Worm (Caenorhabditis elegans) whole organism, L2 larva: ENCODE results near the gene sqv-8.

ENCODE experiments used
- C34F6.9 ChIP-seq: fragments of 150-350 bp; optimal IDR thresholded peaks from 2 replicates; lab custom pipeline; 2014; ENCODE audit warnings: missing biosample characterization, missing genetic modification characterization
- F13H6.1 ChIP-seq: sonication (generic microtip); optimal IDR thresholded peaks from 2 replicates; lab custom pipeline; 2016; ENCODE audit warnings: missing genetic modification characterization, missing compliant biosample characterization
- R02D3.7 ChIP-seq: fragments of 150-350 bp; optimal IDR thresholded peaks from 2 replicates; lab custom pipeline; 2014; ENCODE audit warnings: missing biosample characterization, missing genetic modification characterization
- Y55F3AM.14 ChIP-seq: fragments of 200-800 bp; sonication (Bioruptor generic); optimal IDR thresholded peaks from 2 replicates; lab custom pipeline; 2018; ENCODE audit warnings: mild to moderate bottlenecking, missing genetic modification characterization, missing compliant biosample characterization
- ZK546.5 ChIP-seq: sonication (generic microtip); optimal IDR thresholded peaks from 2 replicates; lab custom pipeline; 2017; ENCODE audit warnings: missing biosample characterization, missing genetic modification characterization
- alr-1 ChIP-seq: fragments of 150-350 bp; optimal IDR thresholded peaks from 2 replicates; lab custom pipeline; 2014; ENCODE audit warnings: missing biosample characterization, missing genetic modification characterization
- aly-2 ChIP-seq: fragments of 150-350 bp; optimal IDR thresholded peaks from 2 replicates; lab custom pipeline; 2014; ENCODE audit warnings: missing biosample characterization, missing genetic modification characterization
- ama-1 ChIP-seq: fragments of 150-350 bp; optimal IDR thresholded peaks from 2 replicates; lab custom pipeline; 2018; ENCODE audit warnings: inconsistent platforms
- blmp-1 ChIP-seq: sonication (generic microtip); optimal IDR thresholded peaks from 2 replicates; lab custom pipeline; 2017; ENCODE audit warnings: missing genetic modification characterization, mild to moderate bottlenecking, missing compliant biosample characterization, antibody characterized with exemption, moderate library complexity; ENCODE audit not compliant: insufficient read depth
- ceh-16 ChIP-seq: fragments of 150-350 bp; optimal IDR thresholded peaks from 2 replicates; lab custom pipeline; 2014; ENCODE audit warnings: missing biosample characterization, missing genetic modification characterization
- ceh-82 ChIP-seq: fragments of 150-350 bp; optimal IDR thresholded peaks from 2 replicates; lab custom pipeline; 2014; ENCODE audit warnings: missing biosample characterization, missing genetic modification characterization
- crh-2 ChIP-seq: sonication (generic microtip); optimal IDR thresholded peaks from 2 replicates; lab custom pipeline; 2017; ENCODE audit warnings: missing biosample characterization, missing genetic modification characterization
- dmd-4 ChIP-seq: sonication (generic microtip); optimal IDR thresholded peaks from 2 replicates; lab custom pipeline; 2017; ENCODE audit warnings: missing biosample characterization, missing genetic modification characterization
- egl-27 ChIP-seq: sonication (generic microtip); optimal IDR thresholded peaks from 3 replicates; lab custom pipeline; 2017; ENCODE audit warnings: missing biosample characterization, missing genetic modification reagents, missing genetic modification characterization
- elt-1 ChIP-seq: fragments of 150-350 bp; optimal IDR thresholded peaks from 2 replicates; lab custom pipeline; 2014; ENCODE audit warnings: missing biosample characterization, missing genetic modification characterization
- elt-3 ChIP-seq: sonication (generic microtip); optimal IDR thresholded peaks from 2 replicates; lab custom pipeline; 2017; ENCODE audit warnings: missing biosample characterization, missing genetic modification characterization
- fos-1 ChIP-seq: fragments of 150-350 bp; optimal IDR thresholded peaks from 2 replicates; lab custom pipeline; 2014; ENCODE audit warnings: missing biosample characterization, missing genetic modification characterization
- gmeb-1 ChIP-seq: fragments of 150-350 bp; optimal IDR thresholded peaks from 2 replicates; lab custom pipeline; 2014; ENCODE audit warnings: missing biosample characterization, missing genetic modification characterization
- lin-11 ChIP-seq: fragments of 150-350 bp; sonication (generic microtip); optimal IDR thresholded peaks from 2 replicates; lab custom pipeline; 2014; ENCODE audit warnings: missing biosample characterization, missing genetic modification characterization, inconsistent platforms, mixed read lengths
- lin-13 ChIP-seq: fragments of 150-350 bp; optimal IDR thresholded peaks from 2 replicates; lab custom pipeline; 2014; ENCODE audit warnings: missing biosample characterization, missing genetic modification reagents, missing genetic modification characterization
- lin-39 ChIP-seq: fragments of 150-350 bp; optimal IDR thresholded peaks from 2 replicates; lab custom pipeline; 2014; ENCODE audit warnings: missing biosample characterization, missing genetic modification reagents, missing genetic modification characterization
- lsy-2 ChIP-seq, 2 experiments: fragments of 150-350 bp in 1 of 2; sonication (generic microtip) in 1 of 2; optimal IDR thresholded peaks; 2 replicates each; lab custom pipeline; 2014 to 2017; ENCODE audit warnings: missing biosample characterization in 2 of 2, missing genetic modification characterization in 2 of 2
- mab-5 ChIP-seq: fragments of 150-350 bp; optimal IDR thresholded peaks from 2 replicates; lab custom pipeline; 2014; ENCODE audit warnings: missing biosample characterization, missing genetic modification characterization
- mbf-1 ChIP-seq: sonication (generic microtip); optimal IDR thresholded peaks from 2 replicates; lab custom pipeline; 2017; ENCODE audit warnings: missing biosample characterization, missing genetic modification characterization
- mdl-1 ChIP-seq, 2 experiments: fragments of 150-350 bp in 1 of 2; sonication (generic microtip) in 1 of 2; optimal IDR thresholded peaks; 2 replicates each; lab custom pipeline; 2017; ENCODE audit warnings: missing biosample characterization in 2 of 2, missing genetic modification characterization in 2 of 2
- nhr-10 ChIP-seq: sonication (generic microtip); optimal IDR thresholded peaks from 2 replicates; lab custom pipeline; 2017; ENCODE audit warnings: missing biosample characterization, missing genetic modification characterization
- nhr-11 ChIP-seq: fragments of 150-350 bp; optimal IDR thresholded peaks from 2 replicates; lab custom pipeline; 2014; ENCODE audit warnings: missing biosample characterization, missing genetic modification characterization
- nhr-12 ChIP-seq: fragments of 150-350 bp; optimal IDR thresholded peaks from 2 replicates; lab custom pipeline; 2014; ENCODE audit warnings: missing biosample characterization, missing genetic modification characterization
- nhr-129 ChIP-seq: fragments of 150-350 bp; optimal IDR thresholded peaks from 2 replicates; lab custom pipeline; 2014; ENCODE audit warnings: missing biosample characterization, missing genetic modification characterization
- nhr-21 ChIP-seq: fragments of 150-350 bp; optimal IDR thresholded peaks from 2 replicates; lab custom pipeline; 2014; ENCODE audit warnings: missing biosample characterization, missing genetic modification characterization
- nhr-23 ChIP-seq: fragments of 150-350 bp; optimal IDR thresholded peaks from 2 replicates; lab custom pipeline; 2014; ENCODE audit warnings: missing biosample characterization, missing genetic modification reagents, missing genetic modification characterization
- nhr-237 ChIP-seq: fragments of 150-350 bp; optimal IDR thresholded peaks from 2 replicates; lab custom pipeline; 2014; ENCODE audit warnings: missing biosample characterization, missing genetic modification characterization
- nhr-25 ChIP-seq: fragments of 150-350 bp; sonication (generic microtip); optimal IDR thresholded peaks from 3 replicates; lab custom pipeline; 2014; ENCODE audit warnings: missing biosample characterization, missing genetic modification characterization
- nhr-6 ChIP-seq: fragments of 150-350 bp; optimal IDR thresholded peaks from 2 replicates; lab custom pipeline; 2014; ENCODE audit warnings: missing biosample characterization, missing genetic modification characterization
- nhr-77 ChIP-seq: fragments of 150-350 bp; optimal IDR thresholded peaks from 2 replicates; lab custom pipeline; 2014; ENCODE audit warnings: missing biosample characterization, missing genetic modification characterization
- peb-1 ChIP-seq: fragments of 150-350 bp; optimal IDR thresholded peaks from 2 replicates; lab custom pipeline; 2014; ENCODE audit warnings: missing biosample characterization, missing genetic modification characterization
- sem-4 ChIP-seq: fragments of 150-350 bp; optimal IDR thresholded peaks from 2 replicates; lab custom pipeline; 2014; ENCODE audit warnings: missing biosample characterization, missing genetic modification reagents, missing genetic modification characterization
- skn-1 ChIP-seq: sonication (generic microtip); optimal IDR thresholded peaks from 2 replicates; lab custom pipeline; 2017; ENCODE audit warnings: missing biosample characterization, missing genetic modification characterization
- sma-3 ChIP-seq: sonication (generic microtip); optimal IDR thresholded peaks from 2 replicates; lab custom pipeline; 2016; ENCODE audit warnings: missing genetic modification reagents, missing genetic modification characterization, missing compliant biosample characterization
- sma-9 ChIP-seq, 2 experiments: fragments of 150-350 bp in 1 of 2; sonication (generic microtip) in 1 of 2; optimal IDR thresholded peaks; 2 replicates each; lab custom pipeline; 2014 to 2016; ENCODE audit warnings: missing genetic modification characterization in 2 of 2, mild to moderate bottlenecking in 1 of 2, missing biosample characterization in 1 of 2, missing compliant biosample characterization in 1 of 2, missing genetic modification reagents in 1 of 2, moderate library complexity in 1 of 2
- snpc-4 ChIP-seq: fragments of 150-350 bp; optimal IDR thresholded peaks from 2 replicates; lab custom pipeline; 2014; ENCODE audit warnings: missing biosample characterization, missing genetic modification characterization
- unc-39 ChIP-seq: fragments of 150-350 bp; optimal IDR thresholded peaks from 2 replicates; lab custom pipeline; 2014; ENCODE audit warnings: missing biosample characterization, missing genetic modification characterization
- unc-55 ChIP-seq: fragments of 150-350 bp; sonication (generic microtip); optimal IDR thresholded peaks from 3 replicates; lab custom pipeline; 2014; ENCODE audit warnings: missing biosample characterization, missing genetic modification reagents, missing genetic modification characterization
- unc-62 ChIP-seq: fragments of 150-350 bp; optimal IDR thresholded peaks from 2 replicates; lab custom pipeline; 2014; ENCODE audit warnings: missing biosample characterization, missing genetic modification reagents, missing genetic modification characterization
- zag-1 ChIP-seq: fragments of 150-350 bp; optimal IDR thresholded peaks from 2 replicates; lab custom pipeline; 2014; ENCODE audit warnings: missing biosample characterization, missing genetic modification characterization
- ztf-1 ChIP-seq: fragments of 200-800 bp; sonication (Bioruptor generic); conservative IDR thresholded peaks from 2 replicates; pipeline ENCODE4 v1.3.6; 2022; ENCODE audit warnings: missing genetic modification characterization, missing compliant biosample characterization
- ztf-11 ChIP-seq: sonication (generic microtip); optimal IDR thresholded peaks from 2 replicates; lab custom pipeline; 2017; ENCODE audit warnings: missing biosample characterization, missing genetic modification characterization
- ztf-4 ChIP-seq: fragments of 150-350 bp; optimal IDR thresholded peaks from 2 replicates; lab custom pipeline; 2014; ENCODE audit warnings: missing biosample characterization, missing genetic modification characterization

sqv-8 gene

DNA sequence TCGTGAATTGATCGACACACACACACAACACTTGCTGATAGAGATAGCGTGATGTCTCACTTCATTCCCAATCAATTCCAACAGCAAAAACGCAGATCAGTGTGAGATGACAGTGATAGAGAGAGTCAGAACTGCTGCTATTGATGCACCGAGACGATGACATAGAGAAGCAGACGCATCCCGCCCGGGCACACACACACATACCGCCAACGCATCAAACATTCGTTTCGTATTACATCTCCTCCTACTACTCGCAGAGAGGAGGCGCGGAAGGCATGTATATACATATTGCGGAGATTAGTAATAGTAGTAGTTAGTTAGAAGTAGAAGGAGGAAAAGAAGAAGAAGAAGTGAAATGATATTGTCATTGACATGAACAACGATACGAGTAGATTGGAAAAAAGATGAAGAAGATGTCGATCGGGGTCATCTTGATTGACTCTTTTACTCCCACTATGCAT lies 27.3 kb upstream of the sqv-8 start:
- TF ChIP-seq alr-1 (tag; lab: Kevin White, UChicago) (no peak), crh-2 (tag; lab: Kevin White, UChicago) (peak; percentile 45), snpc-4 (tag; lab: Kevin White, UChicago) (no peak), nhr-77 (tag; lab: Kevin White, UChicago) (no peak), ztf-4 (tag; lab: Kevin White, UChicago) (no peak), lin-11 (tag; lab: Kevin White, UChicago) (no peak), ceh-82 (tag; lab: Kevin White, UChicago) (no peak), nhr-10 (no peak), egl-27 (tag; lab: Kevin White, UChicago) (peak; percentile 50), gmeb-1 (tag; lab: Kevin White, UChicago) (no peak), nhr-23 (no peak), skn-1 (peak; percentile 32), unc-62 (GFP tag; lab: Kevin White, UChicago) (no peak), nhr-25 (tag; lab: Kevin White, UChicago) (peak; percentile 31), nhr-6 (tag; lab: Kevin White, UChicago) (no peak), nhr-21 (tag; lab: Kevin White, UChicago) (peak; percentile 67), sma-9 (GFP tag; optimal IDR thresholded peaks at IDR 0.05; lab: Kevin White, UChicago) (peak; percentile 39), sma-9 (tag; optimal IDR thresholded peaks at IDR 0.05; lab: Kevin White, UChicago) (no peak), F13H6.1 (peak; percentile 70), fos-1 (tag; lab: Kevin White, UChicago) (peak; percentile 95), mab-5 (tag; lab: Kevin White, UChicago) (no peak), Y55F3AM.14 (no peak), zag-1 (tag; lab: Kevin White, UChicago) (no peak), blmp-1 (peak; percentile 13), C34F6.9 (tag; lab: Kevin White, UChicago) (peak; percentile 41), mbf-1 (tag; lab: Kevin White, UChicago) (no peak), lin-39 (tag; lab: Kevin White, UChicago) (no peak), ceh-16 (tag; lab: Kevin White, UChicago) (peak; percentile 62), ztf-1 (GFP tag; lab: Robert Waterston, UW) (no peak), sma-3 (peak; percentile 73), nhr-237 (no peak), mdl-1 (tag; optimal IDR thresholded peaks at IDR 0.05; lab: Kevin White, UChicago) (no peak), elt-1 (peak; percentile 81), nhr-129 (tag; lab: Kevin White, UChicago) (peak; percentile 86), elt-3 (tag; lab: Kevin White, UChicago) (no peak), unc-55 (no peak), peb-1 (tag; lab: Kevin White, UChicago) (no peak), ama-1 (lab: Kevin White, UChicago) (peak; percentile 19), aly-2 (tag; lab: Kevin White, UChicago) (no peak), R02D3.7 (tag; lab: Kevin White, UChicago) (no peak), lsy-2 (tag; optimal IDR thresholded peaks at IDR 0.05; lab: Kevin White, UChicago) (peak in 1 of 2 experiments; percentile 49), unc-39 (tag; lab: Kevin White, UChicago) (no peak), lin-13 (GFP tag; lab: Kevin White, UChicago) (peak; percentile 5), nhr-12 (tag; lab: Kevin White, UChicago) (no peak), ZK546.5 (no peak), dmd-4 (tag; lab: Kevin White, UChicago) (no peak), nhr-11 (tag; lab: Kevin White, UChicago) (no peak), sem-4 (tag; lab: Kevin White, UChicago) (no peak), ztf-11 (tag; lab: Kevin White, UChicago) (no peak)
- TF ChIP-seq, all 48 proteins: peak for 17
